Fruit fly (Drosophila melanogaster) whole organism, wandering third instar larva: ENCODE results near the gene Cby.

Experiments
- CrebA ChIP-seq: fragments of 200-800 bp; sonication (Bioruptor generic); optimal IDR thresholded peaks from 2 replicates; lab custom pipeline; 2016; ENCODE audit warnings: missing biosample characterization, mild to moderate bottlenecking, missing genetic modification characterization, borderline replicate concordance
- Dfd ChIP-seq: fragments of >200 bp; optimal IDR thresholded peaks from 2 replicates; lab custom pipeline; 2017; ENCODE audit warnings: missing biosample characterization, missing genetic modification characterization
- Hr78 ChIP-seq: fragments of >200 bp; optimal IDR thresholded peaks from 2 replicates; lab custom pipeline; 2017; ENCODE audit warnings: missing biosample characterization, missing genetic modification characterization
- Mio ChIP-seq: sonication (Bioruptor generic); optimal IDR thresholded peaks from 2 replicates; lab custom pipeline; 2016; ENCODE audit warnings: missing biosample characterization, missing genetic modification characterization
- Rel ChIP-seq, 2 experiments: fragments of 200-800 bp; sonication (Bioruptor generic) in 1 of 2; optimal IDR thresholded peaks; 2 replicates in 1 of 2; 3 replicates in 1 of 2; lab custom pipeline; 2016 to 2019; ENCODE audit warnings: mild to moderate bottlenecking in 2 of 2, missing biosample characterization in 2 of 2, missing genetic modification characterization in 2 of 2, moderate library complexity in 1 of 2
- brk ChIP-seq: fragments of 200-800 bp; sonication (Bioruptor generic); optimal IDR thresholded peaks from 2 replicates; lab custom pipeline; 2016; ENCODE audit warnings: missing biosample characterization, mild to moderate bottlenecking, missing genetic modification characterization
- foxo ChIP-seq, 2 experiments: fragments of 200-800 bp; sonication (Bioruptor generic); optimal IDR thresholded peaks; 2 replicates in 1 of 2; 3 replicates in 1 of 2; lab custom pipeline; 2016 to 2017; ENCODE audit warnings: missing biosample characterization in 2 of 2, missing genetic modification characterization in 2 of 2
- pan ChIP-seq: fragments of >200 bp; optimal IDR thresholded peaks from 2 replicates; lab custom pipeline; 2017
- usp ChIP-seq: fragments of >200 bp; optimal IDR thresholded peaks from 2 replicates; lab custom pipeline; 2017; ENCODE audit warnings: missing biosample characterization, missing genetic modification characterization

dm6 chr3R:21836614-21837013 lies 31.2 kb upstream of the Cby start:
- TF ChIP-seq Dfd (GFP tag; lab: Kevin White, UChicago) (no peak), Mio (no peak), brk (GFP tag; lab: Kevin White, UChicago) (no peak), CrebA (GFP tag; lab: Kevin White, UChicago) (no peak), pan (no peak), usp (GFP tag; lab: Kevin White, UChicago) (no peak), Rel (GFP tag; optimal IDR thresholded peaks at IDR 0.05; lab: Kevin White, UChicago) (no peak), Rel (tag; optimal IDR thresholded peaks at IDR 0.05; lab: Kevin White, UChicago) (peak; percentile 50), Hr78 (GFP tag; lab: Kevin White, UChicago) (no peak), foxo (GFP tag; optimal IDR thresholded peaks at IDR 0.05; lab: Kevin White, UChicago) (no peak)
